Fruit fly (Drosophila melanogaster): ENCODE data around the gene CG4593.

The CG4593 gene

DNA sequence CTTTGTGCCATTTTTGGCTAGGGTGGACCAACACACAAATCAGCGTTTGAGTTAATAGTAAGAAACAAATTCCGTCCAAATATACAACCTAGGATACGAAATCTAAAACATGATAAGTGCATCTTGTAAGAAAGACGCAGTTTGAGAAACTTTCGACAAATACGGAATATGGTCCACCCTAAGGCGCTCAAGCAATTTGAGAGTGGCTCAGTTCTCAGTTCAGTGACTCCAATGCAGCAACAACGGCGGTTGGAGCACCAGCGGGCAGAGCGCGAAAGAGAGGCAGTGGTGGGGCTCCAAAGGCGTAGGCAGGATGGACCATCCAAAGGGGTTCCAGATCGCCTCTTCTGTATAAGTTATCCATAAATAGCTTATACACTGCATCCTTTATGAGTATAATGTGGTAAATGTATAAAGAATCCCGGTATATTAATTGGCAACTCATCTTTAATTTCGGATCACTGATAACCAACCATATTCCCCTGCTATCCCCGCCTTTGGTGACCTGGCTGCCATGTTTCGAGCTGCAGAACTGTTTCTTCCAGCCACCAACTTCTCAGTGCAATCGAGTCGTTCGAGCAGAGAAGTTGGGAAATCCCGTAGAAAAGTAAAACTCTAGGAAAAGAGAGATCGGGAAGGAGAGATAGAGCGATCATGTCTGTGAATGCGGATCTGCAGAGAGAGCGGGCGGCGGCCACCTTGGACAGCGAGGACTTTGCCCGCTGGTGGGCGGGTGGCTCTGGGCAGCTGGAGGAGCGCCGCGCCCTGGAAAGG, 44.1 kb upstream of the CG4593 start, which contains the start of gene CG4586 (continued):
- TF ChIP-seq CG31627 (GFP tag; optimal IDR thresholded peaks at IDR 0.05) (peak; percentile 96), dsx (GFP tag; optimal IDR thresholded peaks at IDR 0.05; ENCODE audit: poor library complexity, severe bottlenecking) (peak; percentile 98), CG11902 (GFP tag; optimal IDR thresholded peaks at IDR 0.05) (peak; percentile 81), acj6 (GFP tag; optimal IDR thresholded peaks at IDR 0.05) (peak; percentile 96), CG11294 (GFP tag; IDR thresholded peaks at IDR 0.05) (peak; percentile 96), CG9139 (GFP tag; optimal IDR thresholded peaks at IDR 0.05) (peak; percentile 99), topi (GFP tag; optimal IDR thresholded peaks at IDR 0.05) (peak; percentile 99), esn (GFP tag; optimal IDR thresholded peaks at IDR 0.05) (peak; percentile 98), fd85E (GFP tag; optimal IDR thresholded peaks at IDR 0.05) (peak; percentile 96), Ets96B (tag; optimal IDR thresholded peaks at IDR 0.05) (peak; percentile 98), Sox14 (GFP tag; optimal IDR thresholded peaks at IDR 0.05) (peak; percentile 98), lz (GFP tag; optimal IDR thresholded peaks at IDR 0.05) (peak; percentile 97), CG3032 (tag; optimal IDR thresholded peaks at IDR 0.05) (peak; percentile 96), eg (GFP tag; IDR thresholded peaks at IDR 0.05) (peak; percentile 99), OdsH (GFP tag; optimal IDR thresholded peaks at IDR 0.05) (peak; percentile 97), Sox102F (GFP tag; optimal IDR thresholded peaks at IDR 0.05) (peak; percentile 99), spab (GFP tag; optimal IDR thresholded peaks at IDR 0.05) (peak; percentile 98), CG4318 (GFP tag; optimal IDR thresholded peaks at IDR 0.05) (peak; percentile 94), CG3919 (GFP tag; optimal IDR thresholded peaks at IDR 0.05) (peak; percentile 99), CG6163 (GFP tag; IDR thresholded peaks at IDR 0.05) (peak; percentile 99), Eip78C (GFP tag) (peak; percentile 99), CG10631 (GFP tag; optimal IDR thresholded peaks at IDR 0.05) (peak; percentile 95), net (GFP tag; optimal IDR thresholded peaks at IDR 0.05) (peak; percentile 99), pdm3 (GFP tag; optimal IDR thresholded peaks at IDR 0.05) (peak; percentile 98), CG8632 (GFP tag; optimal IDR thresholded peaks at IDR 0.05) (peak; percentile 97), Hr39 (GFP tag; optimal IDR thresholded peaks at IDR 0.05) (peak; percentile 97)

DNA sequence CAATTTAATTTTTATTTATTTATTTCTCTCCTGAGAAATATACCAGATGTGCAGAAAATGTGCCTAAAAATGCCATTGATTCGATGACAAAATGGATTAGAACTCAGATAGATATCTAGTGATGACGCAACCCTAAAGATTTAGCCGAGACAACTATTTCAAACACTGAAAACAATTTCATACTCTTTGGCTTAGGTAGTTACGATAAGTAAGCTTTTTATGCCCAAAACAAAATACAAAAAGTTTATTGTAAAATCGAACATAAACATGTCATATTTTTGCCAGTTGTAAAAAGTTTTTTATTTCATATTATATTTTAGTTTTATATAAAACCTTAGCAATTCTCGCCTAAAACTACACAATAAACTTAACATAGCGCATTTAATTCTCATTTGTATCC, 40.3 kb upstream of the CG4593 start, which contains the start of gene CG3040:
Gene CG3040, minus strand, starts transcription at position 54 of the 400 bp plus-strand sequence.
- TF ChIP-seq CG10669 (GFP tag; optimal IDR thresholded peaks at IDR 0.05) (peak; percentile 22), cyc (GFP tag; optimal IDR thresholded peaks at IDR 0.05) (peak; percentile 13), achi (GFP tag; optimal IDR thresholded peaks at IDR 0.05) (peak; percentile 1), vri (GFP tag; optimal IDR thresholded peaks at IDR 0.05) (peak; percentile 27), Smox (GFP tag; optimal IDR thresholded peaks at IDR 0.05) (peak; percentile 41), CG3032 (tag; optimal IDR thresholded peaks at IDR 0.05) (peak; percentile 31), CG9139 (GFP tag; optimal IDR thresholded peaks at IDR 0.05) (no peak), Eip78C (GFP tag) (peak; percentile 66), OdsH (GFP tag; optimal IDR thresholded peaks at IDR 0.05) (peak; percentile 19), CG1621 (tag; optimal IDR thresholded peaks at IDR 0.05) (no peak), dsx (GFP tag; optimal IDR thresholded peaks at IDR 0.05; ENCODE audit: poor library complexity, severe bottlenecking) (peak; percentile 3), CG10631 (GFP tag; optimal IDR thresholded peaks at IDR 0.05) (peak; percentile 32), ss (GFP tag; optimal IDR thresholded peaks at IDR 0.05) (no peak), eg (GFP tag; IDR thresholded peaks at IDR 0.05) (peak; percentile 67; the same call in 2 of the 3 replicates), fkh (GFP tag; optimal IDR thresholded peaks at IDR 0.05) (peak; percentile 34), CG11902 (GFP tag; optimal IDR thresholded peaks at IDR 0.05) (no peak), salr (GFP tag; optimal IDR thresholded peaks at IDR 0.05) (no peak), topi (GFP tag; optimal IDR thresholded peaks at IDR 0.05) (peak; percentile 40), CG34406 (GFP tag; optimal IDR thresholded peaks at IDR 0.05) (no peak), svp (GFP tag) (peak; percentile 54), Sox102F (GFP tag; optimal IDR thresholded peaks at IDR 0.05) (no peak), Sox14 (GFP tag; optimal IDR thresholded peaks at IDR 0.05) (peak; percentile 16), CG6163 (GFP tag; IDR thresholded peaks at IDR 0.05) (peak; percentile 39; the same call in 1 of the 3 replicates), pdm3 (GFP tag; optimal IDR thresholded peaks at IDR 0.05) (peak; percentile 42), spab (GFP tag; optimal IDR thresholded peaks at IDR 0.05) (no peak), CG32006 (GFP tag; optimal IDR thresholded peaks at IDR 0.05) (peak; percentile 0), Hr4 (GFP tag; optimal IDR thresholded peaks at IDR 0.05) (peak; percentile 13), Hr38 (GFP tag; optimal IDR thresholded peaks at IDR 0.05) (no peak), CG3919 (GFP tag; optimal IDR thresholded peaks at IDR 0.05) (peak; percentile 35), Ets96B (tag; optimal IDR thresholded peaks at IDR 0.05) (peak; percentile 30), esn (GFP tag; optimal IDR thresholded peaks at IDR 0.05) (peak; percentile 53), CG31627 (GFP tag; optimal IDR thresholded peaks at IDR 0.05) (peak; percentile 31), lz (GFP tag; optimal IDR thresholded peaks at IDR 0.05) (peak; percentile 21), CG15336 (GFP tag; IDR thresholded peaks at IDR 0.05) (peak; percentile 51), Hr39 (GFP tag; optimal IDR thresholded peaks at IDR 0.05) (peak; percentile 2), CG8119 (GFP tag; IDR thresholded peaks at IDR 0.05) (peak; percentile 29; the same call in 2 of the 3 replicates)

Data from whole organism, prepupa.